Fruit fly (Drosophila melanogaster): Measurements from ENCODE around the gene Rpn12R.

DNA sequence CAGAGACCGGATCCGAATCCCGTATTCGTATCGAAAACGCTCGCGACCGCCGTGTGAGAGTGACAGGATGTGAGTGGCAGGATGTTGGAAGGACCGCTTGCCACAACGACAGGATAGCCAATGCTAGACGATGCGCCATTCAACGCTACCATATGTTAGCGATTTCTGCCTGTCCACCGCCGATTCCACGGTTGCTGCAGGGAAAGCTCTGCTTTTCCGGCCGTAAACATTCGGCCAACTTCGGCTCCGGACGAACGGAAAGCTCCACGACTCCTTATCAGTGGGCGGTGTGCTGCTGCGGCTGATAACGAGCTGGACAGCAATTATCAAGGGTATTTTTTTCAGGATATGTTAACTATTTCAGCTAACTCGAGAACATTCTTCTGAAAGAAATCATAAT is 22.5 kb upstream of the Rpn12R start, which contains the start of gene Sytbeta:
- TF ChIP-seq CG8478 (optimal IDR thresholded peaks at IDR 0.05) (no peak), CTCF (optimal IDR thresholded peaks at IDR 0.05) (no peak)
